Fruit fly (Drosophila melanogaster) whole organism, embryonic: ENCODE measurements around the gene mnd.
A peak's percentile ranks its signal among the peaks of the same experiment; 100 is the strongest.

ENCODE experiments used
- Adf1 ChIP-seq: fragments of 200-800 bp; sonication (Bioruptor generic); IDR thresholded peaks from 2 replicates; pipeline ENCODE4 v1.3.6; 2022; ENCODE audit warnings: missing biosample characterization, missing genetic modification characterization
- B-H2 ChIP-seq: fragments of 200-800 bp; sonication (Bioruptor generic); optimal IDR thresholded peaks from 2 replicates; lab custom pipeline; 2018; ENCODE audit warnings: missing biosample characterization, mild to moderate bottlenecking, missing genetic modification characterization
- Bteb2 ChIP-seq: fragments of 200-800 bp; sonication (Bioruptor generic); optimal IDR thresholded peaks from 2 replicates; lab custom pipeline; 2016; ENCODE audit warnings: missing biosample characterization, missing genetic modification characterization
- CG11456 ChIP-seq: fragments of 200-800 bp; sonication (Bioruptor generic); IDR thresholded peaks from 3 replicates; pipeline ENCODE4 v1.3.6; 2022; ENCODE audit warnings: missing biosample characterization, missing genetic modification characterization
- CG11504 ChIP-seq: fragments of 200-800 bp; sonication (Bioruptor generic); optimal IDR thresholded peaks from 3 replicates; lab custom pipeline; 2019; ENCODE audit warnings: missing biosample characterization, mild to moderate bottlenecking, missing genetic modification characterization, moderate library complexity
- CG12659 ChIP-seq: fragments of 200-800 bp; sonication (Bioruptor generic); optimal IDR thresholded peaks from 3 replicates; lab custom pipeline; 2017; ENCODE audit warnings: mild to moderate bottlenecking, missing biosample characterization, missing genetic modification reagents, missing genetic modification characterization
- CG15601 ChIP-seq: fragments of 200-800 bp; sonication (Bioruptor generic); optimal IDR thresholded peaks from 3 replicates; lab custom pipeline; 2019; ENCODE audit warnings: missing biosample characterization, mild to moderate bottlenecking, missing genetic modification characterization, moderate library complexity
- CG17359 ChIP-seq: fragments of 200-800 bp; sonication (Bioruptor generic); optimal IDR thresholded peaks from 3 replicates; lab custom pipeline; 2018; ENCODE audit warnings: missing biosample characterization, mild to moderate bottlenecking, missing genetic modification characterization, moderate library complexity
- CG17385 ChIP-seq: fragments of 200-800 bp; sonication (Bioruptor generic); optimal IDR thresholded peaks from 3 replicates; lab custom pipeline; 2018; ENCODE audit warnings: missing biosample characterization, mild to moderate bottlenecking, missing genetic modification characterization
- CG18619 ChIP-seq: fragments of 200-800 bp; sonication (Bioruptor generic); optimal IDR thresholded peaks from 3 replicates; lab custom pipeline; 2017; ENCODE audit warnings: missing biosample characterization, mild to moderate bottlenecking, missing genetic modification characterization
- CG31441 ChIP-seq: fragments of 200-800 bp; sonication (Bioruptor generic); IDR thresholded peaks from 2 replicates; pipeline ENCODE4 v1.3.6; 2022; ENCODE audit warnings: missing biosample characterization, missing genetic modification characterization
- CG34376 ChIP-seq: fragments of 200-800 bp; sonication (Bioruptor generic); optimal IDR thresholded peaks from 2 replicates; lab custom pipeline; 2018; ENCODE audit warnings: missing biosample characterization, mild to moderate bottlenecking, missing genetic modification characterization
- CG4424 ChIP-seq: fragments of 200-800 bp; sonication (Bioruptor generic); optimal IDR thresholded peaks from 3 replicates; lab custom pipeline; 2016; ENCODE audit warnings: missing biosample characterization, missing genetic modification characterization
- CG5180 ChIP-seq: fragments of 200-800 bp; sonication (Bioruptor generic); optimal IDR thresholded peaks from 3 replicates; lab custom pipeline; 2017; ENCODE audit warnings: missing biosample characterization, missing genetic modification characterization, mild to moderate bottlenecking, moderate library complexity, missing genetic modification reagents
- CG6791 ChIP-seq: fragments of 200-800 bp; sonication (Bioruptor generic); IDR thresholded peaks from 3 replicates; pipeline ENCODE4 v1.3.6; 2022; ENCODE audit warnings: missing biosample characterization, missing genetic modification characterization; ENCODE audit not compliant: partially characterized antibody
- CG8924 ChIP-seq: fragments of 200-800 bp; optimal IDR thresholded peaks from 3 replicates; lab custom pipeline; 2019; ENCODE audit warnings: missing biosample characterization, mild to moderate bottlenecking, missing genetic modification characterization, moderate library complexity
- D ChIP-seq, 2 experiments: fragments of 200-800 bp in 1 of 2; fragments of >200 bp in 1 of 2; sonication (Bioruptor generic) in 1 of 2; optimal IDR thresholded peaks; 2 replicates in 1 of 2; 3 replicates in 1 of 2; lab custom pipeline; 2017; ENCODE audit warnings: mild to moderate bottlenecking in 1 of 2, missing biosample characterization in 1 of 2, missing genetic modification characterization in 1 of 2, missing genetic modification reagents in 1 of 2
- Fer2 ChIP-seq: fragments of 200-800 bp; sonication (Bioruptor generic); optimal IDR thresholded peaks from 2 replicates; lab custom pipeline; 2018; ENCODE audit warnings: missing biosample characterization, mild to moderate bottlenecking, missing genetic modification characterization, moderate library complexity
- Hmr ChIP-seq: fragments of 200-800 bp; sonication (Bioruptor generic); optimal IDR thresholded peaks from 3 replicates; lab custom pipeline; 2017; ENCODE audit warnings: mild to moderate bottlenecking, missing biosample characterization, missing genetic modification reagents, missing genetic modification characterization
- Lim3 ChIP-seq: fragments of 200-800 bp; sonication (Bioruptor generic); IDR thresholded peaks from 2 replicates; pipeline ENCODE4 v1.3.6; 2022; ENCODE audit warnings: missing biosample characterization, missing genetic modification characterization
- Med ChIP-seq: fragments of 200-800 bp; sonication (Bioruptor generic); peaks from one replicate; lab custom pipeline; 2016; ENCODE audit warnings: missing biosample characterization, missing genetic modification characterization, mild to moderate bottlenecking, inconsistent platforms, moderate library complexity
- Nf-YC ChIP-seq: fragments of 200-800 bp; optimal IDR thresholded peaks from 3 replicates; lab custom pipeline; 2019; ENCODE audit warnings: missing biosample characterization, mild to moderate bottlenecking, missing genetic modification characterization, moderate library complexity
- NfI ChIP-seq: fragments of 200-800 bp; sonication (Bioruptor generic); optimal IDR thresholded peaks from 3 replicates; lab custom pipeline; 2018; ENCODE audit warnings: missing biosample characterization, mild to moderate bottlenecking, missing genetic modification characterization, moderate library complexity
- Oli ChIP-seq: fragments of 200-800 bp; sonication (Bioruptor generic); optimal IDR thresholded peaks from 2 replicates; lab custom pipeline; 2018; ENCODE audit warnings: missing biosample characterization, mild to moderate bottlenecking, missing genetic modification characterization, moderate library complexity
- ac ChIP-seq: fragments of 200-800 bp; sonication (Bioruptor generic); optimal IDR thresholded peaks from 3 replicates; lab custom pipeline; 2017; ENCODE audit warnings: missing biosample characterization, mild to moderate bottlenecking, missing genetic modification characterization
- caup ChIP-seq: fragments of 200-800 bp; sonication (Bioruptor generic); optimal IDR thresholded peaks from 3 replicates; lab custom pipeline; 2017; ENCODE audit warnings: missing biosample characterization, mild to moderate bottlenecking, missing genetic modification characterization, moderate library complexity; ENCODE audit not compliant: severe bottlenecking
- dmrt99B ChIP-seq: fragments of 200-800 bp; sonication (Bioruptor generic); optimal IDR thresholded peaks from 2 replicates; lab custom pipeline; 2018; ENCODE audit warnings: missing biosample characterization, mild to moderate bottlenecking, missing genetic modification characterization, moderate library complexity
- dysf ChIP-seq: fragments of 200-800 bp; sonication (Bioruptor generic); IDR thresholded peaks from 3 replicates; pipeline ENCODE4 v1.3.6; 2022; ENCODE audit warnings: missing biosample characterization, missing genetic modification characterization
- eyg ChIP-seq: fragments of 200-800 bp; sonication (Bioruptor generic); optimal IDR thresholded peaks from 3 replicates; lab custom pipeline; 2016; ENCODE audit warnings: missing biosample characterization, missing genetic modification characterization
- fd96Cb ChIP-seq: fragments of 200-800 bp; sonication (Bioruptor generic); optimal IDR thresholded peaks from 2 replicates; lab custom pipeline; 2018; ENCODE audit warnings: missing biosample characterization, mild to moderate bottlenecking, missing genetic modification characterization, moderate library complexity
- fu2 ChIP-seq: fragments of 200-800 bp; sonication (Bioruptor generic); optimal IDR thresholded peaks from 2 replicates; lab custom pipeline; 2016; ENCODE audit warnings: missing biosample characterization, missing genetic modification characterization
- gcm ChIP-seq: fragments of 200-800 bp; sonication (Bioruptor generic); optimal IDR thresholded peaks from 2 replicates; lab custom pipeline; 2019; ENCODE audit warnings: missing biosample characterization, mild to moderate bottlenecking, missing genetic modification characterization, moderate library complexity
- gem ChIP-seq: fragments of 200-800 bp; sonication (Bioruptor generic); optimal IDR thresholded peaks from 2 replicates; lab custom pipeline; 2019; ENCODE audit warnings: missing biosample characterization, mild to moderate bottlenecking, missing genetic modification characterization, moderate library complexity
- hkb ChIP-seq, 2 experiments: fragments of 200-800 bp in 1 of 2; fragments of >200 bp in 1 of 2; sonication (Bioruptor generic) in 1 of 2; IDR thresholded peaks in 1 of 2; optimal IDR thresholded peaks in 1 of 2; 2 replicates each; pipeline versions ENCODE4 v1.3.6 to Lab custom; 2017 to 2022; ENCODE audit warnings: missing biosample characterization in 1 of 2, missing genetic modification characterization in 1 of 2
- lab ChIP-seq: fragments of 200-800 bp; sonication (Bioruptor generic); optimal IDR thresholded peaks from 3 replicates; lab custom pipeline; 2017; ENCODE audit warnings: missing biosample characterization, missing genetic modification characterization, mild to moderate bottlenecking, moderate library complexity, missing genetic modification reagents
- nmo ChIP-seq: fragments of 200-800 bp; sonication (Bioruptor generic); optimal IDR thresholded peaks from 2 replicates; lab custom pipeline; 2018; ENCODE audit warnings: missing biosample characterization, mild to moderate bottlenecking, missing genetic modification characterization, moderate library complexity
- org-1 ChIP-seq: fragments of 200-800 bp; sonication (Bioruptor generic); optimal IDR thresholded peaks from 2 replicates; lab custom pipeline; 2017; ENCODE audit warnings: missing biosample characterization, missing genetic modification characterization
- row ChIP-seq: fragments of 200-800 bp; sonication (Bioruptor generic); IDR thresholded peaks from 3 replicates; pipeline ENCODE4 v1.3.6; 2022; ENCODE audit warnings: missing biosample characterization, missing genetic modification characterization
- sens ChIP-seq: fragments of 200-800 bp; sonication (Bioruptor generic); peaks from one replicate; lab custom pipeline; 2016; ENCODE audit warnings: missing biosample characterization, missing genetic modification characterization
- sug ChIP-seq: fragments of 200-800 bp; optimal IDR thresholded peaks from 2 replicates; lab custom pipeline; 2019; ENCODE audit warnings: missing biosample characterization, mild to moderate bottlenecking, missing genetic modification characterization, moderate library complexity
- wdn ChIP-seq: fragments of 200-800 bp; sonication (Bioruptor generic); IDR thresholded peaks from 2 replicates; pipeline ENCODE4 v1.3.6; 2022; ENCODE audit warnings: missing biosample characterization, missing genetic modification characterization
- yki ChIP-seq: fragments of >200 bp; optimal IDR thresholded peaks from 3 replicates; lab custom pipeline; 2018

mnd gene

DNA sequence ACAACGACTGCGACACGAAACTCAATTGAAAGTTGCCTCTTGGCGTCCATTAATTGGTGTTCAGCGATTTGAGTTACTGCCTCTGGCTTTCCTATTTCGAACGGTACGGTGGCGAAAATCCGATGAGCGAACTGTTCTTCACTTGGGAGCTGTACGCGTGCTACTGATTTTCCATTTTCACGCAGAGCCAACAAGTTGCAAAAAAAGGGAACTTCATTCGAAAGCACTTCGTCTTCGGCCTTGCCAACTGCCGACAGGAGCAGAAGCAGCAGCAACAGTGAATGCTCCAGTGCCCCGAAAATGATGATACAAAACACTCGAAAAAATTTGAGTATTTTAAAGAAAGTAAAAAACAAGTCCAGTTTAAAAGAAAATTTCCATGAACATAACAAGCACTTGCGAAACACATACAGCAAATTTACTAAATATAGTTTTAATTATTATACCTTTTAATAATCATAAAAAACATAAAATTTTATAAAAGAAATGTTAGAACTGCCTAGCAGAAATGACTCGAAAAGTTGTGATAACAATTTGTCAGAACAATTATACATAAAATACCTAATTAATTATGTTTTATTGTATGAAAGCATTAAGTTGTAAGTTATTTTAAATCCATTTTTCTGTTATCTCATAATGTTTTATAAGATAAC, 49.3 kb downstream of the mnd start (continued):
- TF ChIP-seq gcm (GFP tag; lab: Kevin White, UChicago): peak; percentile 3
- TF ChIP-seq dmrt99B (tag; lab: Kevin White, UChicago): peak; percentile 63
- TF ChIP-seq Bteb2: no peak
- peak; percentile 30 for TF ChIP-seq Nf-YC (tag; lab: Kevin White, UChicago)
- TF ChIP-seq Fer2 (tag; lab: Kevin White, UChicago): peak; percentile 6
- no peak for TF ChIP-seq yki (lab: Kevin White, UChicago)
- 0 out of 3 replicates have a peak, but pooled peaks have one; percentile 27 for TF ChIP-seq dysf (GFP tag; lab: Robert Waterston, UW)
- no peak for TF ChIP-seq org-1 (GFP tag; lab: Kevin White, UChicago)
- TF ChIP-seq fu2 (GFP tag; lab: Kevin White, UChicago): no peak
- peak; percentile 38 for TF ChIP-seq Oli (tag; lab: Kevin White, UChicago)
- TF ChIP-seq gem (tag; lab: Kevin White, UChicago): peak; percentile 68
- no peak for TF ChIP-seq CG17359 (tag; lab: Kevin White, UChicago)
- TF ChIP-seq CG18619: peak; percentile 48
- TF ChIP-seq CG11456 (GFP tag; lab: Robert Waterston, UW): peak; percentile 32; the same call in 1 of the 3 replicates
- TF ChIP-seq CG15601 (tag; lab: Kevin White, UChicago): no peak
- TF ChIP-seq CG11504: peak; percentile 72
- peak; percentile 27 for TF ChIP-seq CG34376 (GFP tag; lab: Kevin White, UChicago)
- peak; percentile 41 for TF ChIP-seq sens (GFP tag; lab: Kevin White, UChicago)
- TF ChIP-seq hkb (optimal IDR thresholded peaks at IDR 0.05; lab: Kevin White, UChicago): no peak
- 0 out of 2 replicates have a peak, but pooled peaks have one; percentile 17 for TF ChIP-seq hkb (GFP tag; IDR thresholded peaks at IDR 0.05; lab: Robert Waterston, UW)
- peak; percentile 6 for TF ChIP-seq CG5180 (GFP tag; lab: Kevin White, UChicago)
- peak; percentile 35 for TF ChIP-seq nmo (GFP tag; lab: Kevin White, UChicago)
- 0 out of 2 replicates have a peak, but pooled peaks have one; percentile 29 for TF ChIP-seq wdn (GFP tag; lab: Robert Waterston, UW)
- TF ChIP-seq lab: peak; percentile 58
- peak; percentile 36 for TF ChIP-seq NfI (GFP tag; lab: Kevin White, UChicago)
- TF ChIP-seq CG8924 (tag; lab: Kevin White, UChicago): peak; percentile 57
- no peak for TF ChIP-seq Lim3 (GFP tag; lab: Robert Waterston, UW)
- peak; percentile 38 for TF ChIP-seq CG17385
- TF ChIP-seq CG6791 (GFP tag; lab: Robert Waterston, UW): no peak
- TF ChIP-seq B-H2 (GFP tag; lab: Kevin White, UChicago): peak; percentile 37
- no peak for TF ChIP-seq D (optimal IDR thresholded peaks at IDR 0.05; lab: Kevin White, UChicago)
- TF ChIP-seq D (GFP tag; optimal IDR thresholded peaks at IDR 0.05; lab: Kevin White, UChicago): peak; percentile 30
- TF ChIP-seq eyg (GFP tag; lab: Kevin White, UChicago): no peak
- TF ChIP-seq Adf1 (GFP tag; lab: Robert Waterston, UW): no peak
- TF ChIP-seq caup: peak; percentile 48
- TF ChIP-seq fd96Cb (tag; lab: Kevin White, UChicago): peak; percentile 6
- no peak for TF ChIP-seq ac (GFP tag; lab: Kevin White, UChicago)
- TF ChIP-seq Med: peak; percentile 56
- TF ChIP-seq CG4424 (GFP tag; lab: Kevin White, UChicago): peak; percentile 13
- TF ChIP-seq Hmr (GFP tag; lab: Kevin White, UChicago): peak; percentile 64
- peak; percentile 53 for TF ChIP-seq row (GFP tag; lab: Robert Waterston, UW)
- TF ChIP-seq CG31441 (GFP tag; lab: Robert Waterston, UW): peak; percentile 63
- peak; percentile 48 for TF ChIP-seq CG12659 (GFP tag; lab: Kevin White, UChicago)
- TF ChIP-seq sug (tag; lab: Kevin White, UChicago): peak; percentile 40
